Worm (Caenorhabditis elegans) whole organism, L4 larva: ENCODE measurements around the gene F32D8.4.

Experiments
- R02D3.7 ChIP-seq: fragments of 150-350 bp; sonication (generic microtip); optimal IDR thresholded peaks from 3 replicates; lab custom pipeline; 2014; ENCODE audit warnings: missing biosample characterization, missing genetic modification characterization
- T20F7.1 ChIP-seq: fragments of 200-800 bp; sonication (Bioruptor generic); optimal IDR thresholded peaks from 2 replicates; lab custom pipeline; 2018; ENCODE audit warnings: mild to moderate bottlenecking, missing genetic modification characterization, missing compliant biosample characterization
- aha-1 ChIP-seq: fragments of 150-350 bp; peaks from one replicate; lab custom pipeline; 2014; ENCODE audit warnings: missing biosample characterization, missing genetic modification characterization
- aly-2 ChIP-seq: sonication (generic microtip); optimal IDR thresholded peaks from 2 replicates; lab custom pipeline; 2018; ENCODE audit warnings: missing biosample characterization, missing genetic modification characterization
- ama-1 ChIP-seq: fragments of 150-350 bp; optimal IDR thresholded peaks from 2 replicates; lab custom pipeline; 2014; ENCODE audit warnings: inconsistent platforms, mixed read lengths
- arid-1 ChIP-seq: fragments of 200-800 bp; sonication (Bioruptor generic); conservative IDR thresholded peaks from 2 replicates; pipeline ENCODE4 v1.3.6; 2022; ENCODE audit warnings: missing genetic modification reagents, missing genetic modification characterization, missing compliant biosample characterization
- ceh-20 ChIP-seq: fragments of 200-800 bp; sonication (Bioruptor generic); IDR thresholded peaks from 2 replicates; pipeline ENCODE4 v1.3.6; 2022; ENCODE audit warnings: missing genetic modification reagents, missing genetic modification characterization, missing compliant biosample characterization
- ctbp-1 ChIP-seq: fragments of 200-800 bp; sonication (Bioruptor generic); IDR thresholded peaks from 2 replicates; pipeline ENCODE4 v1.3.6; 2022; ENCODE audit warnings: missing genetic modification reagents, missing genetic modification characterization, missing compliant biosample characterization
- daf-16 ChIP-seq, 3 experiments: sonication (generic microtip); optimal IDR thresholded peaks; 2 replicates each; lab custom pipeline; 2016 to 2017; ENCODE audit warnings: missing genetic modification characterization in 3 of 3, missing genetic modification reagents in 3 of 3, mild to moderate bottlenecking in 2 of 3, missing compliant biosample characterization in 2 of 3, missing biosample characterization in 1 of 3, moderate library complexity in 1 of 3
- daf-8 ChIP-seq: fragments of 200-800 bp; sonication (Bioruptor generic); IDR thresholded peaks from 2 replicates; pipeline ENCODE4 v1.3.6; 2022; ENCODE audit warnings: missing genetic modification characterization, missing compliant biosample characterization
- dmd-6 ChIP-seq: fragments of 200-800 bp; sonication (Bioruptor generic); IDR thresholded peaks from 2 replicates; pipeline ENCODE4 v1.3.6; 2022; ENCODE audit warnings: missing genetic modification reagents, missing genetic modification characterization, missing compliant biosample characterization
- dpl-1 ChIP-seq: fragments of 150-350 bp; optimal IDR thresholded peaks from 2 replicates; lab custom pipeline; 2014; ENCODE audit warnings: missing biosample characterization, missing genetic modification reagents, missing genetic modification characterization
- duxl-1 ChIP-seq: sonication (generic microtip); optimal IDR thresholded peaks from 2 replicates; lab custom pipeline; 2016; ENCODE audit warnings: mild to moderate bottlenecking, missing genetic modification characterization, moderate library complexity, missing compliant biosample characterization; ENCODE audit not compliant: poor library complexity
- fkh-10 ChIP-seq: fragments of 150-350 bp; optimal IDR thresholded peaks from 2 replicates; lab custom pipeline; 2014; ENCODE audit warnings: missing biosample characterization, missing genetic modification reagents, missing genetic modification characterization
- gei-8 ChIP-seq: fragments of 200-800 bp; sonication (Bioruptor generic); optimal IDR thresholded peaks from 2 replicates; lab custom pipeline; 2018; ENCODE audit warnings: mild to moderate bottlenecking, missing genetic modification characterization, missing compliant biosample characterization
- hlh-11 ChIP-seq: fragments of 200-800 bp; sonication (Bioruptor generic); optimal IDR thresholded peaks from 2 replicates; lab custom pipeline; 2018; ENCODE audit warnings: mild to moderate bottlenecking, missing genetic modification characterization, missing compliant biosample characterization
- hlh-30 ChIP-seq: sonication (generic microtip); optimal IDR thresholded peaks from 2 replicates; lab custom pipeline; 2017; ENCODE audit warnings: antibody characterized with exemption, mild to moderate bottlenecking, missing genetic modification characterization, missing compliant biosample characterization; ENCODE audit not compliant: insufficient read depth
- lim-7 ChIP-seq: fragments of 200-800 bp; sonication (Bioruptor generic); IDR thresholded peaks from 2 replicates; pipeline ENCODE4 v1.3.6; 2022; ENCODE audit warnings: missing genetic modification characterization, missing compliant biosample characterization
- lin-1 ChIP-seq: fragments of 200-800 bp; sonication (Bioruptor generic); IDR thresholded peaks from 2 replicates; pipeline ENCODE4 v1.3.6; 2022; ENCODE audit warnings: missing genetic modification reagents, missing genetic modification characterization, missing compliant biosample characterization
- lin-39 ChIP-seq: fragments of 150-350 bp; optimal IDR thresholded peaks from 2 replicates; lab custom pipeline; 2014; ENCODE audit warnings: missing biosample characterization, missing genetic modification reagents, missing genetic modification characterization
- lir-3 ChIP-seq: sonication (generic microtip); optimal IDR thresholded peaks from 2 replicates; lab custom pipeline; 2016; ENCODE audit warnings: mild to moderate bottlenecking, missing genetic modification characterization, missing compliant biosample characterization
- lsy-2 ChIP-seq, 2 experiments: fragments of 150-350 bp in 1 of 2; sonication (generic microtip) in 1 of 2; optimal IDR thresholded peaks; 2 replicates each; lab custom pipeline; 2014 to 2017; ENCODE audit warnings: missing biosample characterization in 2 of 2, missing genetic modification characterization in 2 of 2
- madf-9 ChIP-seq: fragments of 200-800 bp; sonication (Bioruptor generic); conservative IDR thresholded peaks from 2 replicates; pipeline ENCODE4 v1.3.6; 2022; ENCODE audit warnings: missing genetic modification reagents, missing genetic modification characterization, missing compliant biosample characterization
- mdl-1 ChIP-seq, 2 experiments: fragments of 150-350 bp in 1 of 2; sonication (generic microtip) in 1 of 2; optimal IDR thresholded peaks; 2 replicates each; lab custom pipeline; 2014 to 2017; ENCODE audit warnings: missing biosample characterization in 2 of 2, missing genetic modification characterization in 2 of 2
- mdt-29 ChIP-seq: fragments of 200-800 bp; sonication (Bioruptor generic); IDR thresholded peaks from 2 replicates; pipeline ENCODE4 v1.3.6; 2022; ENCODE audit warnings: missing genetic modification reagents, missing genetic modification characterization, missing compliant biosample characterization
- mep-1 ChIP-seq: fragments of 150-350 bp; sonication (generic microtip); optimal IDR thresholded peaks from 3 replicates; lab custom pipeline; 2014; ENCODE audit warnings: missing biosample characterization, missing genetic modification characterization
- mes-2 ChIP-seq: sonication (generic microtip); optimal IDR thresholded peaks from 2 replicates; lab custom pipeline; 2016; ENCODE audit warnings: missing genotype, mild to moderate bottlenecking, missing genetic modification characterization, missing compliant biosample characterization; ENCODE audit not compliant: poor library complexity, severe bottlenecking
- mxl-3 ChIP-seq: fragments of 200-800 bp; sonication (Bioruptor generic); optimal IDR thresholded peaks from 2 replicates; lab custom pipeline; 2018; ENCODE audit warnings: mild to moderate bottlenecking, missing genetic modification characterization, missing compliant biosample characterization
- nhr-102 ChIP-seq: sonication (generic microtip); optimal IDR thresholded peaks from 2 replicates; lab custom pipeline; 2016; ENCODE audit warnings: mild to moderate bottlenecking, missing genetic modification characterization, moderate library complexity, missing compliant biosample characterization
- nhr-28 ChIP-seq: fragments of 150-350 bp; optimal IDR thresholded peaks from 2 replicates; lab custom pipeline; 2014; ENCODE audit warnings: missing biosample characterization, missing genetic modification characterization
- nhr-48 ChIP-seq: sonication (generic microtip); optimal IDR thresholded peaks from 2 replicates; lab custom pipeline; 2016; ENCODE audit warnings: mild to moderate bottlenecking, missing genetic modification characterization, missing compliant biosample characterization
- php-3 ChIP-seq: fragments of 200-800 bp; sonication (Bioruptor generic); IDR thresholded peaks from 2 replicates; pipeline ENCODE4 v1.3.6; 2022; ENCODE audit warnings: missing genetic modification reagents, missing genetic modification characterization, missing compliant biosample characterization
- pqm-1 ChIP-seq: sonication (generic microtip); optimal IDR thresholded peaks from 2 replicates; lab custom pipeline; 2017; ENCODE audit warnings: missing biosample characterization, missing genetic modification characterization
- rbr-2 ChIP-seq: sonication (generic microtip); optimal IDR thresholded peaks from 2 replicates; lab custom pipeline; 2016; ENCODE audit warnings: missing genotype, missing genetic modification characterization, missing compliant biosample characterization
- sdz-12 ChIP-seq: fragments of 200-800 bp; sonication (Bioruptor generic); optimal IDR thresholded peaks from 2 replicates; lab custom pipeline; 2018; ENCODE audit warnings: mild to moderate bottlenecking, missing genetic modification characterization, missing compliant biosample characterization
- snpc-1.2 ChIP-seq: fragments of 200-800 bp; sonication (Bioruptor generic); IDR thresholded peaks from 2 replicates; pipeline ENCODE4 v1.3.6; 2022; ENCODE audit warnings: missing genetic modification reagents, missing genetic modification characterization, missing compliant biosample characterization
- snpc-4 ChIP-seq: fragments of 150-350 bp; optimal IDR thresholded peaks from 2 replicates; lab custom pipeline; 2014; ENCODE audit warnings: missing biosample characterization, missing genetic modification characterization
- spr-1 ChIP-seq: sonication (generic microtip); optimal IDR thresholded peaks from 2 replicates; lab custom pipeline; 2016; ENCODE audit warnings: mild to moderate bottlenecking, missing genetic modification characterization, missing compliant biosample characterization
- spr-3 ChIP-seq: fragments of 200-800 bp; sonication (Bioruptor generic); optimal IDR thresholded peaks from 2 replicates; lab custom pipeline; 2018; ENCODE audit warnings: mild to moderate bottlenecking, missing genetic modification characterization, missing compliant biosample characterization
- vab-7 ChIP-seq: fragments of 200-800 bp; sonication (Bioruptor generic); IDR thresholded peaks from 2 replicates; pipeline ENCODE4 v1.3.6; 2022; ENCODE audit warnings: missing genetic modification reagents, missing genetic modification characterization, missing compliant biosample characterization
- zag-1 ChIP-seq: fragments of 150-350 bp; optimal IDR thresholded peaks from 2 replicates; lab custom pipeline; 2014; ENCODE audit warnings: missing biosample characterization, missing genetic modification characterization

Gene F32D8.4

ce11 chrV:10932411-10932810 lies 39.1 kb upstream of the F32D8.4 start, which contains the start of gene F58B4.5:
Gene F58B4.5 (plus strand): TSS chrV:10932693.
- peak; percentile 3 for TF ChIP-seq nhr-102 (tag; lab: Kevin White, UChicago)
- no peak for TF ChIP-seq madf-9
- TF ChIP-seq mdl-1 (tag; optimal IDR thresholded peaks at IDR 0.05; lab: Kevin White, UChicago), result peak in 1 of 2 experiments; percentile 57
- no peak for TF ChIP-seq snpc-4 (tag; lab: Kevin White, UChicago)
- TF ChIP-seq ama-1 (lab: Kevin White, UChicago), result no peak
- TF ChIP-seq rbr-2 (tag; lab: Kevin White, UChicago), result no peak
- peak; percentile 32 for TF ChIP-seq mxl-3 (GFP tag; lab: Kevin White, UChicago)
- TF ChIP-seq lsy-2 (tag; optimal IDR thresholded peaks at IDR 0.05; lab: Kevin White, UChicago), result no peak
- TF ChIP-seq lin-1 (GFP tag; lab: Robert Waterston, UW), result no peak
- no peak for TF ChIP-seq arid-1 (GFP tag; lab: Robert Waterston, UW)
- no peak for TF ChIP-seq duxl-1
- TF ChIP-seq hlh-30 (tag; lab: Kevin White, UChicago), result peak; percentile 17
- peak; percentile 73 for TF ChIP-seq hlh-11 (tag; lab: Kevin White, UChicago)
- TF ChIP-seq nhr-48 (tag; lab: Kevin White, UChicago), result peak; percentile 7
- no peak for TF ChIP-seq mdt-29 (GFP tag; lab: Robert Waterston, UW)
- TF ChIP-seq vab-7 (GFP tag; lab: Robert Waterston, UW), result no peak
- TF ChIP-seq aly-2, result no peak
- TF ChIP-seq R02D3.7 (tag; lab: Kevin White, UChicago), result no peak
- TF ChIP-seq daf-16 (GFP tag; optimal IDR thresholded peaks at IDR 0.05; lab: Kevin White, UChicago), result no peak
- peak; percentile 49 for TF ChIP-seq daf-16 (tag; optimal IDR thresholded peaks at IDR 0.05; lab: Kevin White, UChicago)
- TF ChIP-seq nhr-28 (tag; lab: Kevin White, UChicago), result peak; percentile 34
- TF ChIP-seq fkh-10, result no peak
- TF ChIP-seq ctbp-1 (GFP tag; lab: Robert Waterston, UW), result no peak
- no peak for TF ChIP-seq spr-3 (GFP tag; lab: Kevin White, UChicago)
- peak; percentile 14 for TF ChIP-seq T20F7.1 (GFP tag; lab: Kevin White, UChicago)
- peak; percentile 61 for TF ChIP-seq aha-1
- TF ChIP-seq pqm-1 (tag; lab: Kevin White, UChicago), result peak; percentile 89
- no peak for TF ChIP-seq spr-1 (tag; lab: Kevin White, UChicago)
- TF ChIP-seq sdz-12 (GFP tag; lab: Kevin White, UChicago), result no peak
- TF ChIP-seq ceh-20 (GFP tag; lab: Robert Waterston, UW), result no peak
- TF ChIP-seq mep-1 (tag; lab: Kevin White, UChicago), result no peak
- no peak for TF ChIP-seq dpl-1 (GFP tag; lab: Kevin White, UChicago)
- TF ChIP-seq gei-8, result no peak
- TF ChIP-seq dmd-6 (GFP tag; lab: Robert Waterston, UW), result peak; percentile 89
- TF ChIP-seq mes-2 (tag; lab: Kevin White, UChicago), result no peak
- no peak for TF ChIP-seq lim-7 (GFP tag; lab: Robert Waterston, UW)

DNA sequence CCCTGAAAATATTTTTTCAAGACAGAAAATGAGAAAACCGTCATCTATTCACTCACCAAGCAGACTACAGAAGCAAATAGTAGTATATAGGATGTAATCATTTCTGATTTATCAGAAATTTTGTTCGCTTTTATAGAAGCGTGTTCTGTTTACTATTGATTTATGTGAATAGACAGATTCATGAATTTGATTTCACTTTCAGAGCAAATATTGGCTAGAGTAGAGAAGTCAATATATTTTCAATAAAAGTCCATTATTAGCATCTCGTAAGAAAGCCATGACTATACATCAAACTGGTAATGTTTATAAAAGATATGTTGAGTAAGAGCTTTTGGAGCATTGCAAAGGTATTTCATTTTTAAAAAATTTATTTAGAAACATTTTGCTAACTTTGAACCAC lies 37.8 kb upstream of the F32D8.4 start, which contains the start of gene scvp-1:
Gene scvp-1, minus strand, starts transcription at position 101 of the 400 bp plus-strand sequence.
- TF ChIP-seq daf-8 (GFP tag; lab: Robert Waterston, UW), result no peak
- TF ChIP-seq snpc-1.2 (GFP tag; lab: Robert Waterston, UW), result no peak
- no peak for TF ChIP-seq php-3 (GFP tag; lab: Robert Waterston, UW)
- no peak for TF ChIP-seq lin-39 (tag; lab: Kevin White, UChicago)
- no peak for TF ChIP-seq zag-1
- TF ChIP-seq lir-3 (tag; lab: Kevin White, UChicago), result no peak
- no peak for TF ChIP-seq sdz-12 (GFP tag; lab: Kevin White, UChicago)
- no peak for TF ChIP-seq spr-1 (tag; lab: Kevin White, UChicago)
